Worm (Caenorhabditis elegans): ENCODE measurements around the gene C50H11.8.

- no peak for TF ChIP-seq mep-1 (tag; optimal IDR thresholded peaks at IDR 0.05)
- no peak for TF ChIP-seq Y116A8C.19 (tag; optimal IDR thresholded peaks at IDR 0.05; ENCODE audit: borderline replicate concordance)
- no peak for TF ChIP-seq ztf-11 (tag; optimal IDR thresholded peaks at IDR 0.05)
- no peak for TF ChIP-seq mdl-1 (tag; optimal IDR thresholded peaks at IDR 0.05)
- no peak for TF ChIP-seq pqm-1 (tag; optimal IDR thresholded peaks at IDR 0.05)
- no peak for TF ChIP-seq ama-1 (optimal IDR thresholded peaks at IDR 0.05)
- no peak for TF ChIP-seq ztf-4 (tag; optimal IDR thresholded peaks at IDR 0.05)
- no peak for TF ChIP-seq nhr-12 (tag; optimal IDR thresholded peaks at IDR 0.05)
- no peak for TF ChIP-seq lin-39 (tag; optimal IDR thresholded peaks at IDR 0.05)
Measured at ce11 chrV:3038058-3038457, 16.3 kb upstream of the C50H11.8 start.

Measured in whole organism, L1 larva.